Worm (Caenorhabditis elegans): ENCODE data around the gene soc-2.

soc-2 gene

ce11 chrIV:5090993-5091793 is 61.1 kb downstream of the soc-2 start, which contains the start of the genes snpn-1 and C02B10.4 (continued):
- TF ChIP-seq ama-1 (optimal IDR thresholded peaks at IDR 0.05) (no peak), sox-4 (tag; optimal IDR thresholded peaks at IDR 0.05) (no peak), mdl-1 (tag; optimal IDR thresholded peaks at IDR 0.05) (no peak), nhr-237 (tag; optimal IDR thresholded peaks at IDR 0.05) (no peak), efl-3 (GFP tag; optimal IDR thresholded peaks at IDR 0.05) (no peak), nhr-12 (tag; optimal IDR thresholded peaks at IDR 0.05) (no peak), unc-86 (tag; optimal IDR thresholded peaks at IDR 0.05) (peak; percentile 21), ceh-88 (GFP tag; IDR thresholded peaks at IDR 0.05) (no peak), ceh-90 (tag; optimal IDR thresholded peaks at IDR 0.05) (no peak), rnt-1 (tag; optimal IDR thresholded peaks at IDR 0.05) (peak; percentile 45), nhr-85 (tag) (no peak), pax-3 (tag; optimal IDR thresholded peaks at IDR 0.05) (no peak), pqm-1 (tag; optimal IDR thresholded peaks at IDR 0.05) (no peak), mep-1 (tag; optimal IDR thresholded peaks at IDR 0.05) (peak; percentile 62), nhr-71 (tag; optimal IDR thresholded peaks at IDR 0.05) (peak; percentile 71), nhr-47 (tag; optimal IDR thresholded peaks at IDR 0.05) (peak; percentile 73), lin-35 (GFP tag; optimal IDR thresholded peaks at IDR 0.05) (peak; percentile 67 to 72), lin-15B (tag; optimal IDR thresholded peaks at IDR 0.05) (no peak), lin-39 (tag; optimal IDR thresholded peaks at IDR 0.05) (peak; percentile 35), dsc-1 (tag; optimal IDR thresholded peaks at IDR 0.05) (peak; percentile 50), isw-1 (GFP tag; IDR thresholded peaks at IDR 0.05) (peak; percentile 51; the same call in 1 of the 2 replicates), mab-9 (GFP tag; IDR thresholded peaks at IDR 0.05) (no peak), lin-13 (GFP tag; optimal IDR thresholded peaks at IDR 0.05) (peak; percentile 23), ztf-11 (tag; optimal IDR thresholded peaks at IDR 0.05) (no peak), fos-1 (tag; optimal IDR thresholded peaks at IDR 0.05) (peak; percentile 17), hlh-4 (tag; optimal IDR thresholded peaks at IDR 0.05) (no peak), lir-3 (tag; optimal IDR thresholded peaks at IDR 0.05; ENCODE audit: poor library complexity) (no peak), tlp-1 (tag; optimal IDR thresholded peaks at IDR 0.05) (no peak), zip-4 (GFP tag; optimal IDR thresholded peaks at IDR 0.05) (no peak), alr-1 (tag; optimal IDR thresholded peaks at IDR 0.05; ENCODE audit: borderline replicate concordance) (no peak), unc-30 (tag; optimal IDR thresholded peaks at IDR 0.05) (no peak), fkh-10 (GFP tag; optimal IDR thresholded peaks at IDR 0.05) (peak; percentile 16), nhr-77 (tag; optimal IDR thresholded peaks at IDR 0.05) (no peak)

- 0 out of 2 replicates have a peak, but pooled peaks have one; percentile 20 for TF ChIP-seq mab-9 (GFP tag; IDR thresholded peaks at IDR 0.05)
- peak; percentile 63 for TF ChIP-seq blmp-1 (tag; optimal IDR thresholded peaks at IDR 0.05)
- TF ChIP-seq efl-1 (optimal IDR thresholded peaks at IDR 0.05): peak in 1 of 2 experiments; percentile 20
- peak in 1 of 2 experiments; percentile 89 for TF ChIP-seq efl-1 (GFP tag; optimal IDR thresholded peaks at IDR 0.05 in 1 of 2)
- peak; percentile 29 for TF ChIP-seq nhr-20 (tag; optimal IDR thresholded peaks at IDR 0.05)
- TF ChIP-seq nhr-71 (tag; optimal IDR thresholded peaks at IDR 0.05): peak; percentile 36
- TF ChIP-seq jun-1 (tag; optimal IDR thresholded peaks at IDR 0.05): peak; percentile 13
- TF ChIP-seq nhr-85 (tag): peak; percentile 54
- TF ChIP-seq lin-35 (GFP tag; optimal IDR thresholded peaks at IDR 0.05): peak in 1 of 2 experiments; percentile 19
- peak; percentile 38 for TF ChIP-seq snu-23 (GFP tag; optimal IDR thresholded peaks at IDR 0.05)
- TF ChIP-seq nhr-47 (tag; optimal IDR thresholded peaks at IDR 0.05): peak; percentile 47
- peak; percentile 66 to 96 for TF ChIP-seq lsy-2 (tag; optimal IDR thresholded peaks at IDR 0.05)
- TF ChIP-seq C16A3.4 (tag; optimal IDR thresholded peaks at IDR 0.05): peak; percentile 23
- peak; percentile 68 for TF ChIP-seq elt-2 (tag; optimal IDR thresholded peaks at IDR 0.05)
- TF ChIP-seq isw-1 (GFP tag; IDR thresholded peaks at IDR 0.05): peak; percentile 28
- peak; percentile 36; the same call in 1 of the 2 replicates for TF ChIP-seq grh-1 (GFP tag; IDR thresholded peaks at IDR 0.05)
- TF ChIP-seq elt-3 (tag; optimal IDR thresholded peaks at IDR 0.05): peak in 1 of 6 experiments; percentile 52
- TF ChIP-seq dpl-1 (GFP tag; optimal IDR thresholded peaks at IDR 0.05): peak in 2 of 3 experiments; percentile 13 to 29
- peak; percentile 15 for TF ChIP-seq lin-14 (GFP tag; optimal IDR thresholded peaks at IDR 0.05)
- TF ChIP-seq xbp-1 (tag; optimal IDR thresholded peaks at IDR 0.05): peak; percentile 14
- TF ChIP-seq tbx-2 (tag; optimal IDR thresholded peaks at IDR 0.05): peak; percentile 25
- TF ChIP-seq nhr-90 (tag; optimal IDR thresholded peaks at IDR 0.05; ENCODE audit: poor library complexity): peak; percentile 60
- TF ChIP-seq lir-3 (tag; optimal IDR thresholded peaks at IDR 0.05; ENCODE audit: poor library complexity): peak; percentile 7
Measured at ce11 chrIV:5089795-5090528, 62.3 kb downstream of the soc-2 start.
